Fruit fly (Drosophila melanogaster) whole organism, embryonic: ENCODE results near the gene msn.
A peak's percentile ranks its signal among the peaks of the same experiment; 100 is the strongest.

ENCODE experiments used
- Adf1 ChIP-seq: fragments of 200-800 bp; sonication (Bioruptor generic); IDR thresholded peaks from 2 replicates; pipeline ENCODE4 v1.3.6; 2022; ENCODE audit warnings: missing biosample characterization, missing genetic modification characterization
- C15 ChIP-seq: fragments of 200-800 bp; sonication (Bioruptor generic); IDR thresholded peaks from 3 replicates; pipeline ENCODE4 v1.3.6; 2022; ENCODE audit warnings: missing biosample characterization, missing genetic modification characterization
- CG11093 ChIP-seq: fragments of 200-800 bp; sonication (Bioruptor generic); IDR thresholded peaks from 3 replicates; pipeline ENCODE4 v1.3.6; 2022; ENCODE audit warnings: missing biosample characterization, missing genetic modification characterization
- CG12155 ChIP-seq: fragments of 200-800 bp; sonication (Bioruptor generic); optimal IDR thresholded peaks from 3 replicates; lab custom pipeline; 2016; ENCODE audit warnings: missing biosample characterization, missing genetic modification characterization
- CG12299 ChIP-seq: fragments of 200-800 bp; sonication (Bioruptor generic); optimal IDR thresholded peaks from 2 replicates; lab custom pipeline; 2018; ENCODE audit warnings: missing biosample characterization, mild to moderate bottlenecking, missing genetic modification characterization
- CG13424 ChIP-seq: fragments of 200-800 bp; sonication (Bioruptor generic); optimal IDR thresholded peaks from 2 replicates; lab custom pipeline; 2019; ENCODE audit warnings: missing biosample characterization, mild to moderate bottlenecking, missing genetic modification characterization, moderate library complexity
- CG15011 ChIP-seq: fragments of 200-800 bp; sonication (Bioruptor generic); optimal IDR thresholded peaks from 3 replicates; lab custom pipeline; 2018; ENCODE audit warnings: missing biosample characterization, mild to moderate bottlenecking, missing genetic modification characterization
- CG15601 ChIP-seq: fragments of 200-800 bp; sonication (Bioruptor generic); optimal IDR thresholded peaks from 3 replicates; lab custom pipeline; 2019; ENCODE audit warnings: missing biosample characterization, mild to moderate bottlenecking, missing genetic modification characterization, moderate library complexity
- CG18599 ChIP-seq: fragments of 200-800 bp; sonication (Bioruptor generic); optimal IDR thresholded peaks from 3 replicates; lab custom pipeline; 2017; ENCODE audit warnings: missing biosample characterization, missing genetic modification characterization, mild to moderate bottlenecking, moderate library complexity, missing genetic modification reagents
- CG2120 ChIP-seq: fragments of 200-800 bp; sonication (Bioruptor generic); optimal IDR thresholded peaks from 3 replicates; lab custom pipeline; 2016; ENCODE audit warnings: missing biosample characterization, missing genetic modification characterization
- CG2202 ChIP-seq: fragments of 200-800 bp; sonication (Bioruptor generic); optimal IDR thresholded peaks from 2 replicates; lab custom pipeline; 2018; ENCODE audit warnings: missing biosample characterization, mild to moderate bottlenecking, missing genetic modification characterization
- CG3163 ChIP-seq: fragments of 200-800 bp; sonication (Bioruptor generic); optimal IDR thresholded peaks from 3 replicates; lab custom pipeline; 2016; ENCODE audit warnings: missing biosample characterization, missing genetic modification characterization
- CG3407 ChIP-seq: fragments of 200-800 bp; sonication (Bioruptor generic); optimal IDR thresholded peaks from 2 replicates; lab custom pipeline; 2018; ENCODE audit warnings: missing biosample characterization, mild to moderate bottlenecking, missing genetic modification characterization
- CG34376 ChIP-seq: fragments of 200-800 bp; sonication (Bioruptor generic); optimal IDR thresholded peaks from 2 replicates; lab custom pipeline; 2018; ENCODE audit warnings: missing biosample characterization, mild to moderate bottlenecking, missing genetic modification characterization
- CG3726 ChIP-seq: fragments of 200-800 bp; sonication (Bioruptor generic); IDR thresholded peaks from 3 replicates; pipeline ENCODE4, ENCODE4 v1.3.6; 2022; ENCODE audit warnings: missing biosample characterization, missing genetic modification characterization
- CG3838 ChIP-seq: fragments of 200-800 bp; sonication (Bioruptor generic); optimal IDR thresholded peaks from 3 replicates; lab custom pipeline; 2016; ENCODE audit warnings: missing biosample characterization, missing genetic modification characterization
- CG42726 ChIP-seq: fragments of 200-800 bp; sonication (Bioruptor generic); IDR thresholded peaks from 2 replicates; pipeline ENCODE4 v1.3.6; 2022; ENCODE audit warnings: missing biosample characterization, missing genetic modification characterization; ENCODE audit not compliant: partially characterized antibody
- CG4404 ChIP-seq: fragments of 200-800 bp; sonication (Bioruptor generic); IDR thresholded peaks from 2 replicates; pipeline ENCODE4 v1.3.6; 2022; ENCODE audit warnings: missing biosample characterization, missing genetic modification characterization
- CG4424 ChIP-seq: fragments of 200-800 bp; sonication (Bioruptor generic); optimal IDR thresholded peaks from 3 replicates; lab custom pipeline; 2016; ENCODE audit warnings: missing biosample characterization, missing genetic modification characterization
- CG6689 ChIP-seq: fragments of 200-800 bp; sonication (Bioruptor generic); IDR thresholded peaks from 2 replicates; pipeline ENCODE4 v1.3.6; 2022; ENCODE audit warnings: missing biosample characterization, missing genetic modification characterization
- CG6813 ChIP-seq: fragments of 200-800 bp; sonication (Bioruptor generic); optimal IDR thresholded peaks from 2 replicates; lab custom pipeline; 2017; ENCODE audit warnings: missing biosample characterization, missing genetic modification characterization, mild to moderate bottlenecking, moderate library complexity, missing genetic modification reagents
- CG7928 ChIP-seq: fragments of 200-800 bp; sonication (Bioruptor generic); optimal IDR thresholded peaks from 2 replicates; lab custom pipeline; 2017; ENCODE audit warnings: missing biosample characterization, mild to moderate bottlenecking, missing genetic modification characterization
- CG9215 ChIP-seq: fragments of 200-800 bp; sonication (Bioruptor generic); IDR thresholded peaks from 2 replicates; pipeline ENCODE4 v1.3.6; 2022; ENCODE audit warnings: missing biosample characterization, missing genetic modification characterization
- CkIIα-i1 ChIP-seq: fragments of 200-800 bp; sonication (Bioruptor generic); IDR thresholded peaks from 2 replicates; pipeline ENCODE4 v1.3.6; 2022; ENCODE audit warnings: missing biosample characterization, missing genetic modification characterization
- Doc2 ChIP-seq: fragments of 200-800 bp; sonication (Bioruptor generic); IDR thresholded peaks from 2 replicates; pipeline ENCODE4 v1.3.6; 2022; ENCODE audit warnings: missing biosample characterization, missing genetic modification characterization
- Gsc ChIP-seq: fragments of 200-800 bp; sonication (Bioruptor generic); IDR thresholded peaks from 2 replicates; pipeline ENCODE4 v1.3.6; 2022; ENCODE audit warnings: missing biosample characterization, missing genetic modification characterization
- Oaz ChIP-seq: fragments of 200-800 bp; sonication (Bioruptor generic); IDR thresholded peaks from 2 replicates; pipeline ENCODE4 v1.3.6; 2022; ENCODE audit warnings: missing biosample characterization, missing genetic modification characterization
- Side ChIP-seq: fragments of 200-800 bp; sonication (Bioruptor generic); optimal IDR thresholded peaks from 2 replicates; lab custom pipeline; 2016; ENCODE audit warnings: missing biosample characterization, missing genetic modification characterization
- Sin3A ChIP-seq: fragments of >200 bp; optimal IDR thresholded peaks from 2 replicates; lab custom pipeline; 2018
- Six4 ChIP-seq: fragments of 200-800 bp; sonication (Bioruptor generic); optimal IDR thresholded peaks from 2 replicates; lab custom pipeline; 2016; ENCODE audit warnings: missing biosample characterization, missing genetic modification characterization
- Sox102F ChIP-seq: fragments of 200-800 bp; sonication (Bioruptor generic); optimal IDR thresholded peaks from 2 replicates; lab custom pipeline; 2018; ENCODE audit warnings: missing biosample characterization, mild to moderate bottlenecking, missing genetic modification characterization, moderate library complexity
- Spps ChIP-seq: fragments of 200-800 bp; sonication (Bioruptor generic); optimal IDR thresholded peaks from 2 replicates; lab custom pipeline; 2018; ENCODE audit warnings: missing biosample characterization, mild to moderate bottlenecking, missing genetic modification characterization
- ase ChIP-seq: fragments of 200-800 bp; sonication (Bioruptor generic); IDR thresholded peaks from 3 replicates; pipeline ENCODE4 v1.3.6; 2022; ENCODE audit warnings: missing biosample characterization, missing genetic modification characterization
- ash1 ChIP-seq: fragments of 200-800 bp; sonication (Bioruptor generic); optimal IDR thresholded peaks from 2 replicates; lab custom pipeline; 2018; ENCODE audit warnings: missing biosample characterization, mild to moderate bottlenecking, missing genetic modification characterization
- br ChIP-seq: fragments of >200 bp; optimal IDR thresholded peaks from 2 replicates; lab custom pipeline; 2017
- caup ChIP-seq: fragments of 200-800 bp; sonication (Bioruptor generic); optimal IDR thresholded peaks from 3 replicates; lab custom pipeline; 2017; ENCODE audit warnings: missing biosample characterization, mild to moderate bottlenecking, missing genetic modification characterization, moderate library complexity; ENCODE audit not compliant: severe bottlenecking
- da ChIP-seq: fragments of 200-800 bp; sonication (Bioruptor generic); optimal IDR thresholded peaks from 2 replicates; lab custom pipeline; 2016; ENCODE audit warnings: missing biosample characterization, missing genetic modification characterization
- emc ChIP-seq: fragments of 200-800 bp; sonication (Bioruptor generic); optimal IDR thresholded peaks from 2 replicates; lab custom pipeline; 2016; ENCODE audit warnings: missing biosample characterization, missing genetic modification characterization
- grau ChIP-seq: fragments of 200-800 bp; optimal IDR thresholded peaks from 3 replicates; lab custom pipeline; 2019; ENCODE audit warnings: missing biosample characterization, mild to moderate bottlenecking, missing genetic modification characterization, moderate library complexity
- hb ChIP-seq: fragments of 200-800 bp; sonication (Bioruptor generic); IDR thresholded peaks from 3 replicates; pipeline ENCODE4 v1.3.6; 2022; ENCODE audit warnings: missing biosample characterization, missing genetic modification characterization; ENCODE audit not compliant: partially characterized antibody
- lmd ChIP-seq: fragments of 200-800 bp; sonication (Bioruptor generic); IDR thresholded peaks from 2 replicates; pipeline ENCODE4 v1.3.6; 2022; ENCODE audit warnings: missing biosample characterization, missing genetic modification characterization
- lola ChIP-seq, 3 experiments: fragments of >200 bp in 2 of 3; fragments of 200-800 bp in 1 of 3; sonication (Bioruptor generic) in 1 of 3; optimal IDR thresholded peaks; 2 replicates each; lab custom pipeline; 2017 to 2019; ENCODE audit warnings: missing biosample characterization in 3 of 3, missing genetic modification characterization in 3 of 3, mild to moderate bottlenecking in 1 of 3, moderate library complexity in 1 of 3
- nerfin-2 ChIP-seq: fragments of 200-800 bp; sonication (Bioruptor generic); IDR thresholded peaks from 2 replicates; pipeline ENCODE4 v1.3.6; 2022; ENCODE audit warnings: missing biosample characterization, missing genetic modification characterization; ENCODE audit not compliant: partially characterized antibody
- nom ChIP-seq: fragments of 200-800 bp; sonication (Bioruptor generic); optimal IDR thresholded peaks from 2 replicates; lab custom pipeline; 2017; ENCODE audit warnings: missing biosample characterization, missing genetic modification characterization, mild to moderate bottlenecking, moderate library complexity, missing genetic modification reagents
- pan ChIP-seq, 4 experiments: fragments of >200 bp in 3 of 4; fragments of 200-800 bp in 1 of 4; sonication (Bioruptor generic) in 1 of 4; optimal IDR thresholded peaks in 3 of 4; IDR thresholded peaks in 1 of 4; 2 replicates each; pipeline versions ENCODE4 v1.3.6 to Lab custom; 2017 to 2022; ENCODE audit warnings: missing biosample characterization in 2 of 4, missing genetic modification characterization in 2 of 4, mixed read lengths in 1 of 4
- pho ChIP-seq: fragments of 200-800 bp; sonication (Bioruptor generic); optimal IDR thresholded peaks from 2 replicates; lab custom pipeline; 2016; ENCODE audit warnings: missing biosample characterization, missing genetic modification characterization
- repo ChIP-seq: fragments of 200-800 bp; sonication (Bioruptor generic); optimal IDR thresholded peaks from 2 replicates; lab custom pipeline; 2016; ENCODE audit warnings: missing biosample characterization, missing genetic modification characterization
- slbo ChIP-seq: fragments of 200-800 bp; sonication (Bioruptor generic); IDR thresholded peaks from 2 replicates; pipeline ENCODE4 v1.3.6; 2022; ENCODE audit warnings: missing biosample characterization, missing genetic modification characterization
- sug ChIP-seq: fragments of 200-800 bp; optimal IDR thresholded peaks from 2 replicates; lab custom pipeline; 2019; ENCODE audit warnings: missing biosample characterization, mild to moderate bottlenecking, missing genetic modification characterization, moderate library complexity

msn gene

DNA sequence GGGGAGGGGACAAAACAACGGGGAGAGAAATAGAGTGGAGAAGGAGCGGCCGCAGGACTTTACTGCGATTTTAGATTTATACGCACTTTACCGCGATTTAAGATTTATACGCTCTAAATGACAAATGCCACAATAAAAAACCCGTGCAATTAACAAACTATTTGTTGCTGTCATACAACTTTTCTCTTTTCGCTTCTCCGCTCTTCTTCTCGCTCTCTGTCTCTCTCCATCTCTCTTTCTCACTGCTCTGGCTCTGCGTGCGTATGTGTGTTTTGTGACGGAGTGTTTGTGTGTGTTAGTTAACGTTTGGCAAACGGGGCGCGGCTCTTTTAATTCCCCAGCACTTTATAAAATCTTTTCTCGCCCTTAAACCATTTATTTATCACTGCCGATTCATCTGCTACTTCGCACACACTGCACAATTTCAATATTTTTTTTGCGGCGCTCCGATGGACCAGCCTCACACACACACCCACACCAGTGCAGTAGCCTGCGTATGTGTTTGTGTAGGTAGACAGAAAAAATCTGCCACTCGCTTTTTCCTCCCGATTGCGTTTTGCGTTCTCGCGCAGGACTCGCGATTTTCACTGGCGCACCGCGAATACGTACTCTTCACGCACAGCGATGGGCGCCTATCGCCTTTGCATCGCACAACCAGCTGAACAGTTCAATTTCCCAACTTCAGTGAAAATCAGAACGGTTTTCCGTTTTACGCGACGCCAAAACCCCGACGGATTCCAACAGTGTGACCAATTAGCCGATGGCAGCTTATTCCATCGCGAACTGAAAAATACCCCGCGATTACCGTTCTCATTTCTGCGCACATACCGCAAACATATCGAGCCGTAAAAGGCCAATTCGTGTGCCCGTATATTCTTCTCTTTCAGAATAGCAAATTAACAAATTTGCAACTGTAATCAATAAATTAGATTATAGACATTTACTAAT is at the start of gene msn (continued):
- TF ChIP-seq ase (GFP tag; lab: Robert Waterston, UW) = no peak
- TF ChIP-seq CG3726 (GFP tag; lab: Robert Waterston, UW) = no peak
- TF ChIP-seq Oaz (GFP tag; lab: Robert Waterston, UW) = no peak
- no peak for TF ChIP-seq lola (GFP tag; optimal IDR thresholded peaks at IDR 0.05; lab: Kevin White, UChicago)
- TF ChIP-seq CG15601 (tag; lab: Kevin White, UChicago) = no peak
- TF ChIP-seq CG18599 (GFP tag; lab: Kevin White, UChicago) = peak; percentile 36
- peak; percentile 8 for TF ChIP-seq Side (GFP tag; lab: Kevin White, UChicago)
- TF ChIP-seq Sox102F (GFP tag; lab: Kevin White, UChicago) = no peak
- peak; percentile 66 for TF ChIP-seq Adf1 (GFP tag; lab: Robert Waterston, UW)
- TF ChIP-seq C15 (GFP tag; lab: Robert Waterston, UW) = no peak
- TF ChIP-seq lmd (GFP tag; lab: Robert Waterston, UW) = peak; percentile 9; the same call in 1 of the 2 replicates
- no peak for TF ChIP-seq nerfin-2 (GFP tag; lab: Robert Waterston, UW)
- no peak for TF ChIP-seq CG11093 (GFP tag; lab: Robert Waterston, UW)
- TF ChIP-seq CG9215 = no peak
- TF ChIP-seq pan (optimal IDR thresholded peaks at IDR 0.05; lab: Kevin White, UChicago) = no peak
- TF ChIP-seq pan (GFP tag; optimal IDR thresholded peaks at IDR 0.05 in 1 of 2, IDR thresholded peaks at IDR 0.05 in 1 of 2) = peak in 1 of 2 experiments; percentile 50
- peak; percentile 8 for TF ChIP-seq grau (tag; lab: Kevin White, UChicago)
- TF ChIP-seq Sin3A (lab: Kevin White, UChicago) = peak; percentile 39
- no peak for TF ChIP-seq CG15011 (GFP tag; lab: Kevin White, UChicago)
- TF ChIP-seq sug (tag; lab: Kevin White, UChicago) = peak; percentile 38
- TF ChIP-seq repo (GFP tag; lab: Kevin White, UChicago) = peak; percentile 40
- TF ChIP-seq slbo = peak; percentile 11; the same call in 1 of the 2 replicates
- peak; percentile 83 for TF ChIP-seq CG34376 (GFP tag; lab: Kevin White, UChicago)
- TF ChIP-seq CG3407 = no peak
- peak; percentile 37 for TF ChIP-seq CG6813 (GFP tag; lab: Kevin White, UChicago)
- no peak for TF ChIP-seq da (GFP tag; lab: Kevin White, UChicago)
- no peak for TF ChIP-seq br (lab: Kevin White, UChicago)
- TF ChIP-seq CG3838 (GFP tag; lab: Kevin White, UChicago) = no peak
- no peak for TF ChIP-seq ash1 (GFP tag; lab: Kevin White, UChicago)
- no peak for TF ChIP-seq CkIIα-i1 (GFP tag; lab: Robert Waterston, UW)
- TF ChIP-seq Doc2 (GFP tag; lab: Robert Waterston, UW) = no peak
- peak; percentile 43 for TF ChIP-seq CG12299 (tag; lab: Kevin White, UChicago)
- TF ChIP-seq CG3163 (GFP tag; lab: Kevin White, UChicago) = peak; percentile 69
- TF ChIP-seq hb (GFP tag; lab: Robert Waterston, UW) = no peak; the same call in 2 of the 3 replicates
- no peak for TF ChIP-seq Spps (tag; lab: Kevin White, UChicago)
- peak; percentile 83 for TF ChIP-seq CG42726
- TF ChIP-seq CG2120 = peak; percentile 14
- no peak for TF ChIP-seq CG7928
- peak; percentile 82 for TF ChIP-seq nom (GFP tag; lab: Kevin White, UChicago)
- no peak for TF ChIP-seq CG6689
- peak; percentile 42 for TF ChIP-seq caup
- TF ChIP-seq CG2202 = peak; percentile 16
- TF ChIP-seq CG4404 (GFP tag; lab: Robert Waterston, UW) = no peak
- no peak for TF ChIP-seq Six4 (GFP tag; lab: Kevin White, UChicago)
- TF ChIP-seq CG13424 (tag; lab: Kevin White, UChicago) = no peak
- TF ChIP-seq CG4424 (GFP tag; lab: Kevin White, UChicago) = no peak
- TF ChIP-seq CG12155 (GFP tag; lab: Kevin White, UChicago) = no peak
- TF ChIP-seq emc (GFP tag; lab: Kevin White, UChicago) = no peak
- no peak for TF ChIP-seq Gsc (GFP tag; lab: Robert Waterston, UW)
- peak; percentile 19 for TF ChIP-seq pho (GFP tag; lab: Kevin White, UChicago)
